Worm (Caenorhabditis elegans): ENCODE measurements around the gene dhhc-9.

dhhc-9 gene

DNA sequence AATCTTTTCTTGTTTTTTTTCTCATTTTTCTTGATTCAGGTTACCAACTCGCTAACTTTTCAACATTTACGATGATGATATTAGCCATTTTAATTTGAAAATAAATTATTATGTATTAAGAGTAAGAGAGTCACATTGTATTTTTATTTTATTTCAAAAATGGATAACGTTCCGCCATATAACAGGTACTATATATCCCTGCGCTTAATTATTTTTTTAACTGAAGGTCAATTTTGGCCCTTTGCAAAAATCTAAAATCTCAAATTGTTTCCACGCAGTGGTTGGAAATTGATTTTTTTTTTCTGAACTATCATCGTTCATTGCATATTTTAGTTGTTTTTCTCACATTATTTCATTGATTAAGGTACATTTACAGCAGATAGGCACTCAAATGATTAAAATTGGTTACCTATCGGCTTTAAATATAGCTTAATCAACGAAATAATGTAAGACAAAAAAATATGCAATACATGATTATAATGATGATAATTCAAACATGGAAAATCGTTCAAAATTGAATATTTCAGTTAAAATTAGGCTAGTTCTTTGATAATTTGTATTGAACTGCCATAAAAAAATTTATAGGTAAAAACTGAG is 37.0 kb downstream of the dhhc-9 start:
- no peak for TF ChIP-seq nhr-84 (tag; optimal IDR thresholded peaks at IDR 0.05)
- peak in 1 of 2 experiments; percentile 23 for TF ChIP-seq mdl-1 (tag; optimal IDR thresholded peaks at IDR 0.05)
- peak; percentile 96 for TF ChIP-seq hpl-2 (GFP tag; optimal IDR thresholded peaks at IDR 0.05)
- TF ChIP-seq unc-98 (GFP tag; IDR thresholded peaks at IDR 0.05) = no peak
- peak in 2 of 3 experiments; percentile 23 to 37 for TF ChIP-seq dpl-1 (GFP tag; optimal IDR thresholded peaks at IDR 0.05)
- TF ChIP-seq lsy-2 (tag; optimal IDR thresholded peaks at IDR 0.05) = peak; percentile 87 to 88
- peak; percentile 85 for TF ChIP-seq lin-13 (GFP tag; optimal IDR thresholded peaks at IDR 0.05)
- TF ChIP-seq rnt-1 (tag; optimal IDR thresholded peaks at IDR 0.05) = peak; percentile 68
- no peak for TF ChIP-seq alr-1 (tag; optimal IDR thresholded peaks at IDR 0.05; ENCODE audit: borderline replicate concordance)
- TF ChIP-seq pax-3 (tag; optimal IDR thresholded peaks at IDR 0.05) = peak; percentile 71
- no peak for TF ChIP-seq ceh-63 (GFP tag; optimal IDR thresholded peaks at IDR 0.05)
- peak; percentile 48 for TF ChIP-seq isw-1 (GFP tag; IDR thresholded peaks at IDR 0.05)
- no peak for TF ChIP-seq egl-27 (tag; optimal IDR thresholded peaks at IDR 0.05)
- TF ChIP-seq C16A3.4 (tag; optimal IDR thresholded peaks at IDR 0.05) = peak; percentile 85
- TF ChIP-seq hlh-17 (GFP tag; optimal IDR thresholded peaks at IDR 0.05; ENCODE audit: borderline replicate concordance) = no peak
- no peak for TF ChIP-seq ces-1 (GFP tag; optimal IDR thresholded peaks at IDR 0.05)
- peak; percentile 91 for TF ChIP-seq nhr-71 (tag; optimal IDR thresholded peaks at IDR 0.05)
- TF ChIP-seq nhr-237 (tag; optimal IDR thresholded peaks at IDR 0.05) = peak; percentile 90
- TF ChIP-seq irx-1 (tag; optimal IDR thresholded peaks at IDR 0.05) = peak; percentile 85
- TF ChIP-seq fos-1 (tag; optimal IDR thresholded peaks at IDR 0.05) = peak; percentile 78
- TF ChIP-seq fkh-10 (GFP tag; optimal IDR thresholded peaks at IDR 0.05) = peak; percentile 78
- peak; percentile 82 for TF ChIP-seq grh-1 (GFP tag; IDR thresholded peaks at IDR 0.05)
- no peak for TF ChIP-seq fkh-4 (tag; optimal IDR thresholded peaks at IDR 0.05; ENCODE audit: borderline replicate concordance)
- no peak for TF ChIP-seq ama-1 (optimal IDR thresholded peaks at IDR 0.05)
- TF ChIP-seq F16B12.6 (tag; optimal IDR thresholded peaks at IDR 0.05) = no peak
- TF ChIP-seq C34B4.2 (tag; optimal IDR thresholded peaks at IDR 0.05) = no peak
- TF ChIP-seq mab-9 (GFP tag; IDR thresholded peaks at IDR 0.05) = peak; percentile 69; the same call in 1 of the 2 replicates
- TF ChIP-seq nhr-90 (tag; optimal IDR thresholded peaks at IDR 0.05; ENCODE audit: poor library complexity) = peak; percentile 97
- no peak for TF ChIP-seq pag-3 (tag; optimal IDR thresholded peaks at IDR 0.05; ENCODE audit: borderline replicate concordance, insufficient read depth)
- TF ChIP-seq ets-5 (GFP tag; IDR thresholded peaks at IDR 0.05) = no peak
- TF ChIP-seq nhr-12 (tag; optimal IDR thresholded peaks at IDR 0.05) = peak; percentile 44
- TF ChIP-seq elt-2 (tag; optimal IDR thresholded peaks at IDR 0.05) = peak; percentile 67
- TF ChIP-seq lin-39 (tag; optimal IDR thresholded peaks at IDR 0.05) = peak; percentile 86
- TF ChIP-seq nhr-20 (tag; optimal IDR thresholded peaks at IDR 0.05) = peak; percentile 87
- peak; percentile 31 for TF ChIP-seq sup-37 (GFP tag; optimal IDR thresholded peaks at IDR 0.05)
- peak; percentile 38 for TF ChIP-seq C04F5.9 (tag; optimal IDR thresholded peaks at IDR 0.05)
- TF ChIP-seq nhr-76 (tag; optimal IDR thresholded peaks at IDR 0.05) = no peak
- TF ChIP-seq unc-30 (tag; optimal IDR thresholded peaks at IDR 0.05) = no peak
- TF ChIP-seq nhr-47 (tag; optimal IDR thresholded peaks at IDR 0.05) = peak; percentile 96
- TF ChIP-seq swsn-7 (tag; optimal IDR thresholded peaks at IDR 0.05) = peak; percentile 79
- peak; percentile 89 for TF ChIP-seq fkh-8 (tag; optimal IDR thresholded peaks at IDR 0.05)
- TF ChIP-seq snu-23 (GFP tag; optimal IDR thresholded peaks at IDR 0.05) = peak; percentile 95
- peak; percentile 88 for TF ChIP-seq ceh-8 (GFP tag; optimal IDR thresholded peaks at IDR 0.05)
- TF ChIP-seq ceh-88 (GFP tag; IDR thresholded peaks at IDR 0.05) = peak; percentile 81
- peak; percentile 85 for TF ChIP-seq nhr-77 (tag; optimal IDR thresholded peaks at IDR 0.05)
- no peak for TF ChIP-seq unc-62 (GFP tag; optimal IDR thresholded peaks at IDR 0.05)
- peak; percentile 85 for TF ChIP-seq lin-14 (GFP tag; optimal IDR thresholded peaks at IDR 0.05)
- peak; percentile 67 for TF ChIP-seq snpc-4 (tag; optimal IDR thresholded peaks at IDR 0.05)
- no peak for TF ChIP-seq zag-1 (tag; optimal IDR thresholded peaks at IDR 0.05)
- no peak for TF ChIP-seq sptf-1 (tag; optimal IDR thresholded peaks at IDR 0.05)
- no peak for TF ChIP-seq Y116A8C.19 (tag; optimal IDR thresholded peaks at IDR 0.05; ENCODE audit: borderline replicate concordance)
- peak; percentile 50 for TF ChIP-seq aly-2 (tag; optimal IDR thresholded peaks at IDR 0.05)
